Fruit fly (Drosophila melanogaster) whole organism, wandering third instar larva: ENCODE results near the gene Ets21C.

ENCODE experiments used
- CG32264 ChIP-seq: fragments of 200-800 bp; sonication (Bioruptor generic); optimal IDR thresholded peaks from 2 replicates; lab custom pipeline; 2016; ENCODE audit warnings: missing biosample characterization, missing genetic modification characterization
- CG9705 ChIP-seq: fragments of 200-800 bp; sonication (Bioruptor generic); optimal IDR thresholded peaks from 2 replicates; lab custom pipeline; 2018; ENCODE audit warnings: missing biosample characterization, mild to moderate bottlenecking, missing genetic modification characterization
- Dif ChIP-seq: fragments of 200-275, 200-300 bp; sonication (Bioruptor generic); optimal IDR thresholded peaks from 2 replicates; lab custom pipeline; 2018; ENCODE audit warnings: missing biosample characterization, missing genetic modification characterization; ENCODE audit not compliant: partially characterized antibody
- GATAd ChIP-seq: sonication (Bioruptor generic); optimal IDR thresholded peaks from 2 replicates; lab custom pipeline; 2016; ENCODE audit warnings: missing biosample characterization, missing genetic modification characterization
- HLH106 ChIP-seq: fragments of 200-800 bp; optimal IDR thresholded peaks from 3 replicates; lab custom pipeline; 2019; ENCODE audit warnings: missing biosample characterization, mild to moderate bottlenecking, missing genetic modification characterization, moderate library complexity
- Hnf4 ChIP-seq: fragments of 200-800 bp; sonication (Bioruptor generic); optimal IDR thresholded peaks from 2 replicates; lab custom pipeline; 2016; ENCODE audit warnings: missing biosample characterization, mild to moderate bottlenecking, missing genetic modification characterization
- Hr83 ChIP-seq: fragments of 200-300 bp; sonication (Bioruptor generic); optimal IDR thresholded peaks from 2 replicates; lab custom pipeline; 2016; ENCODE audit warnings: missing biosample characterization, mild to moderate bottlenecking, missing genetic modification characterization, moderate library complexity; ENCODE audit not compliant: poor library complexity, severe bottlenecking
- Jra ChIP-seq: sonication (Bioruptor generic); optimal IDR thresholded peaks from 2 replicates; lab custom pipeline; 2016; ENCODE audit warnings: missing biosample characterization, missing genetic modification characterization
- Mio ChIP-seq: sonication (Bioruptor generic); optimal IDR thresholded peaks from 2 replicates; lab custom pipeline; 2016; ENCODE audit warnings: missing biosample characterization, missing genetic modification characterization
- Myc ChIP-seq: fragments of >200 bp; optimal IDR thresholded peaks from 2 replicates; lab custom pipeline; 2017
- OdsH ChIP-seq: fragments of 200-800 bp; sonication (Bioruptor generic); optimal IDR thresholded peaks from 2 replicates; lab custom pipeline; 2016; ENCODE audit warnings: missing biosample characterization, mild to moderate bottlenecking, missing genetic modification characterization
- Rel ChIP-seq, 2 experiments: fragments of 200-800 bp; sonication (Bioruptor generic) in 1 of 2; optimal IDR thresholded peaks; 2 replicates in 1 of 2; 3 replicates in 1 of 2; lab custom pipeline; 2016 to 2019; ENCODE audit warnings: mild to moderate bottlenecking in 2 of 2, missing biosample characterization in 2 of 2, missing genetic modification characterization in 2 of 2, moderate library complexity in 1 of 2
- Sp1 ChIP-seq: fragments of 200-800 bp; sonication (Bioruptor generic); optimal IDR thresholded peaks from 3 replicates; lab custom pipeline; 2019; ENCODE audit warnings: missing biosample characterization, mild to moderate bottlenecking, missing genetic modification characterization, moderate library complexity
- Vsx2 ChIP-seq: fragments of 200-300, 225-300 bp; sonication (Bioruptor generic); optimal IDR thresholded peaks from 2 replicates; lab custom pipeline; 2018; ENCODE audit warnings: missing biosample characterization, missing genetic modification characterization; ENCODE audit not compliant: partially characterized antibody
- br ChIP-seq: fragments of 200-800 bp; sonication (Bioruptor generic); optimal IDR thresholded peaks from 2 replicates; lab custom pipeline; 2016; ENCODE audit warnings: missing biosample characterization, missing genetic modification characterization
- brk ChIP-seq: fragments of 200-800 bp; sonication (Bioruptor generic); optimal IDR thresholded peaks from 2 replicates; lab custom pipeline; 2016; ENCODE audit warnings: missing biosample characterization, mild to moderate bottlenecking, missing genetic modification characterization
- dl ChIP-seq, 2 experiments: fragments of 175-275, 200-275 bp in 1 of 2; fragments of 200-275 bp in 1 of 2; sonication (Bioruptor generic); optimal IDR thresholded peaks; lab custom pipeline; 2018; ENCODE audit warnings: mild to moderate bottlenecking in 2 of 2, missing biosample characterization in 2 of 2, missing genetic modification characterization in 2 of 2, moderate library complexity in 2 of 2; ENCODE audit not compliant: partially characterized antibody in 2 of 2, insufficient read depth in 1 of 2
- dmrt93B ChIP-seq: fragments of 200-800 bp; sonication (Bioruptor generic); optimal IDR thresholded peaks from 2 replicates; lab custom pipeline; 2018; ENCODE audit warnings: missing biosample characterization, mild to moderate bottlenecking, missing genetic modification characterization
- ey ChIP-seq: fragments of 200-800 bp; sonication (Bioruptor generic); optimal IDR thresholded peaks from 2 replicates; lab custom pipeline; 2016; ENCODE audit warnings: missing biosample characterization, missing genetic modification characterization
- foxo ChIP-seq, 2 experiments: fragments of 200-800 bp; sonication (Bioruptor generic); optimal IDR thresholded peaks; 2 replicates in 1 of 2; 3 replicates in 1 of 2; lab custom pipeline; 2016 to 2017; ENCODE audit warnings: missing biosample characterization in 2 of 2, missing genetic modification characterization in 2 of 2
- fru ChIP-seq: fragments of 200-800 bp; sonication (Bioruptor generic); optimal IDR thresholded peaks from 3 replicates; lab custom pipeline; 2016; ENCODE audit warnings: missing biosample characterization, mild to moderate bottlenecking, missing genetic modification characterization
- h ChIP-seq: fragments of 200-800 bp; sonication (Bioruptor generic); optimal IDR thresholded peaks from 3 replicates; lab custom pipeline; 2016; ENCODE audit warnings: missing biosample characterization, mild to moderate bottlenecking, missing genetic modification characterization
- jim ChIP-seq: fragments of 175-275, 200-325 bp; sonication (Bioruptor generic); optimal IDR thresholded peaks from 2 replicates; lab custom pipeline; 2016; ENCODE audit warnings: missing biosample characterization, mild to moderate bottlenecking, missing genetic modification characterization
- lola ChIP-seq: fragments of >200 bp; optimal IDR thresholded peaks from 2 replicates; lab custom pipeline; 2017; ENCODE audit warnings: missing biosample characterization, missing genetic modification characterization
- pan ChIP-seq: fragments of >200 bp; optimal IDR thresholded peaks from 2 replicates; lab custom pipeline; 2017
- psq ChIP-seq: fragments of 200-800 bp; sonication (Bioruptor generic); optimal IDR thresholded peaks from 3 replicates; lab custom pipeline; 2017; ENCODE audit warnings: missing biosample characterization, mild to moderate bottlenecking, missing genetic modification characterization, moderate library complexity
- rgr ChIP-seq: fragments of 200-800 bp; sonication (Bioruptor generic); optimal IDR thresholded peaks from 3 replicates; lab custom pipeline; 2016; ENCODE audit warnings: missing biosample characterization, mild to moderate bottlenecking, missing genetic modification characterization
- sv ChIP-seq: fragments of 200-800 bp; sonication (Bioruptor generic); optimal IDR thresholded peaks from 3 replicates; lab custom pipeline; 2016; ENCODE audit warnings: missing biosample characterization, missing genetic modification characterization
- tai ChIP-seq: sonication (Bioruptor generic); optimal IDR thresholded peaks from 2 replicates; lab custom pipeline; 2016; ENCODE audit warnings: missing biosample characterization, missing genetic modification characterization
- usp ChIP-seq: fragments of >200 bp; optimal IDR thresholded peaks from 2 replicates; lab custom pipeline; 2017; ENCODE audit warnings: missing biosample characterization, missing genetic modification characterization
- woc ChIP-seq: sonication (Bioruptor generic); optimal IDR thresholded peaks from 2 replicates; lab custom pipeline; 2016; ENCODE audit warnings: missing biosample characterization, mild to moderate bottlenecking, missing genetic modification characterization

Gene Ets21C

DNA sequence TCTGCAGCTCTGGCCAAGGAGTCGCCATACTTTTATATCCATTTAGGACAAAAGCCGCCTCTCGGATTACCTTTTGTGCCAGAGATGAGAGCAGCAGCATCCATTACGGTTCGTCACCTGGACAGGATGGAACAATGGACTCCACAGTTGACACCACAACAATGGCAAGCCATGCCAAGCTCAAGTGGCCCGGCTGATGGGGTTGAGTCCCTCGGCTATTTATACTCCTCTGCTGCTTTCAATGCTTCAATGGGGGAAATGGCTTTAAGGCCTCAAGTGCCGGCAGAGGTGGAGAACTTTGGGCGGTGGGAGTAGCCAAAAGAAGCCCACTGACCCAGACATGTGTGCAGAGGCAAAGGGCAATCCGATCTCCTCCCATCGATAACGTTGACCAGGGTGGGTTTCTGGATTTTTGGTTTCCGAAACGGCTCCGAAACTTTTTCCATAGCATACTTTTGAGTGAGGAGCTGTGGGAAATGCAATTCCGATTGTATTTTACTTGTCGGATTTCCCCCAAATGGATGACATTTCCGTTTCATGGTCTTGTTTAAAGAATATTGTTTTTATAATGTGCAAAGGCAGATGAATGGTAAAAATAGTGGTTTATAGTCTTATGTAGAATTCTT is 23.9 kb upstream of the Ets21C start, which contains the start of gene Ptth:
Gene Ptth (minus strand): TSS at position 338 of the 626 bp plus-strand sequence.
- TF ChIP-seq sv (GFP tag; lab: Kevin White, UChicago) (no peak), Myc (lab: Kevin White, UChicago) (peak; percentile 73), foxo (GFP tag; optimal IDR thresholded peaks at IDR 0.05; lab: Kevin White, UChicago) (no peak), Rel (GFP tag; optimal IDR thresholded peaks at IDR 0.05; lab: Kevin White, UChicago) (no peak), Rel (tag; optimal IDR thresholded peaks at IDR 0.05; lab: Kevin White, UChicago) (no peak), CG32264 (no peak), pan (lab: Kevin White, UChicago) (no peak)

- peak; percentile 73 for TF ChIP-seq psq (GFP tag; lab: Kevin White, UChicago)
- TF ChIP-seq Rel (GFP tag; optimal IDR thresholded peaks at IDR 0.05; lab: Kevin White, UChicago) = no peak
- peak; percentile 75 for TF ChIP-seq Rel (tag; optimal IDR thresholded peaks at IDR 0.05; lab: Kevin White, UChicago)
- TF ChIP-seq usp (GFP tag; lab: Kevin White, UChicago) = no peak
- peak; percentile 69 for TF ChIP-seq Hr83 (GFP tag; lab: Kevin White, UChicago)
- TF ChIP-seq CG32264 = peak; percentile 62
- TF ChIP-seq woc (GFP tag; lab: Kevin White, UChicago) = peak; percentile 94
- no peak for TF ChIP-seq brk (GFP tag; lab: Kevin White, UChicago)
- TF ChIP-seq HLH106 (tag; lab: Kevin White, UChicago) = peak; percentile 87
- TF ChIP-seq ey (GFP tag; lab: Kevin White, UChicago) = peak; percentile 78
- TF ChIP-seq CG9705 = peak; percentile 80
- TF ChIP-seq br = peak; percentile 87
- TF ChIP-seq OdsH (GFP tag; lab: Kevin White, UChicago) = peak; percentile 81
- peak; percentile 91 for TF ChIP-seq h
- TF ChIP-seq Jra (GFP tag; lab: Kevin White, UChicago) = no peak
- peak; percentile 64 for TF ChIP-seq Mio
- peak; percentile 99 for TF ChIP-seq Myc (lab: Kevin White, UChicago)
- TF ChIP-seq rgr (GFP tag; lab: Kevin White, UChicago) = peak; percentile 88
- TF ChIP-seq lola = no peak
- peak; percentile 89 for TF ChIP-seq fru (GFP tag; lab: Kevin White, UChicago)
- TF ChIP-seq dl (GFP tag; optimal IDR thresholded peaks at IDR 0.05; lab: Kevin White, UChicago; ENCODE audit: insufficient read depth in 1 of 2, partially characterized antibody in 2 of 2) = no peak
- peak; percentile 92 for TF ChIP-seq sv (GFP tag; lab: Kevin White, UChicago)
- TF ChIP-seq Sp1 (GFP tag; lab: Kevin White, UChicago) = peak; percentile 84
- peak in 1 of 2 experiments; percentile 89 for TF ChIP-seq foxo (GFP tag; optimal IDR thresholded peaks at IDR 0.05; lab: Kevin White, UChicago)
- TF ChIP-seq, all 38 proteins: peak for 18
Observed at dm6 chr2L:574226-574625, 21.5 kb upstream of the Ets21C start, which contains the start of the genes Ipk2 and cold. Gene Ipk2 (minus strand): TSS chr2L:574264. Gene cold (plus strand): TSS chr2L:574291.

DNA sequence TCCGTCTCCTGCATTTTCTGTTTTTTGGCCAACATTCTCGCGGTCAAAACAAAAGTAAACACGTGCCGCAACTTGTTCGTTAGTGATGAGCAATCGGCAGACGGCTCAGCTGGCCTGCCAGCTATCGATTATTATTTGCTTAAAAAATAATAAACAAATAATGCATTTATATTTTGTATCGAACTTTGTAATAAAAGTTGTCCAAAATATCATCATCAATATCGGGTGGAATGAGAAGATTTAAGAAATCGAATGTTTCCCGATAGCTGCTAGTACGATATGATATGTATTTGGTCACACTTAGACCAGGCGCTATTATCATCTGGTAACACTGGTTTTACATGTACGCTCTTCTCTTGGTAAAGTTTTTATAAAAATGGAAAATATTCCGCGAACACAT is 15.3 kb upstream of the Ets21C start, which contains the start of the genes Nle and Sf3b1:
Gene Nle (minus strand): TSS at position 92 of the 400 bp plus-strand sequence.
Gene Sf3b1 (plus strand): TSS at position 311 of the 400 bp plus-strand sequence.
- no peak for TF ChIP-seq Vsx2 (GFP tag; lab: Kevin White, UChicago)
- peak; percentile 52 for TF ChIP-seq Myc (lab: Kevin White, UChicago)
- TF ChIP-seq brk (GFP tag; lab: Kevin White, UChicago) = no peak
- no peak for TF ChIP-seq Dif (GFP tag; lab: Kevin White, UChicago)
- peak; percentile 58 for TF ChIP-seq HLH106 (tag; lab: Kevin White, UChicago)
- no peak for TF ChIP-seq usp (GFP tag; lab: Kevin White, UChicago)
- TF ChIP-seq tai = no peak
- no peak for TF ChIP-seq Mio
- TF ChIP-seq Rel (GFP tag; optimal IDR thresholded peaks at IDR 0.05; lab: Kevin White, UChicago) = no peak
- TF ChIP-seq Rel (tag; optimal IDR thresholded peaks at IDR 0.05; lab: Kevin White, UChicago) = no peak
- peak; percentile 34 for TF ChIP-seq psq (GFP tag; lab: Kevin White, UChicago)
- TF ChIP-seq jim = no peak
- no peak for TF ChIP-seq foxo (GFP tag; optimal IDR thresholded peaks at IDR 0.05; lab: Kevin White, UChicago)
- no peak for TF ChIP-seq dmrt93B (GFP tag; lab: Kevin White, UChicago)
- TF ChIP-seq OdsH (GFP tag; lab: Kevin White, UChicago) = peak; percentile 35
- peak; percentile 53 for TF ChIP-seq Sp1 (GFP tag; lab: Kevin White, UChicago)
- no peak for TF ChIP-seq CG32264
- TF ChIP-seq CG9705 = peak; percentile 54
- TF ChIP-seq Hnf4 (GFP tag; lab: Kevin White, UChicago) = no peak
- TF ChIP-seq GATAd = peak; percentile 2
- peak; percentile 1 for TF ChIP-seq ey (GFP tag; lab: Kevin White, UChicago)
- peak; percentile 39 for TF ChIP-seq sv (GFP tag; lab: Kevin White, UChicago)
